Worm (Caenorhabditis elegans): ENCODE measurements around the gene C27F2.6.

Gene C27F2.6

DNA sequence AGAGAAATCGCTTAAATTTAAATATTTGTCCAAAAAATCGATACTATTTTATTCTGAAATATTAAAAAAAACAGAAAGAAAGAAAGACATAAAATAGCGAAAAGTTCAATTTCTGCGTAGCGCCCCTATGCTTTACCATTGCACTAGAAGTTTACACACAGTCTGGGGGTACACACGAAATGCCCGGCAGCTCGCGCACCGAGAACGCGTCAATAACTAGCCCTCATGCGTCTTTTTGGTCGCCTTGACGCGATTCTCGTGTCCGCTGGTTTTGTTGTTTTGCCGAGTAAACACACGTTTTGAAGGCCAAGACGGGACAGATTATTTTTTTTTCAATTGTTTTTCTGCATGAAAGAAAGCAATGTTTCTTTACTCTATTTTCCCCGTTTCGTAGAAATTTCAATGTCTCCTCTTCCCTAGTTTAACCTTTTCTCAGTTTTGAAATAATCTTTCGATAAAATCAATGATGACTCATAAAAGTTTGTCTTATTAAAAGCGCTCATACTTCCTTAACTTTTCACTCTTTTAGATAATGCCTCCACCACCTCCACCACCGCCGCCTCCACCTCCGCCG, 37.9 kb upstream of the C27F2.6 start, which contains the start of gene wip-1:
Gene wip-1 (plus strand): TSS at position 524 of the 574 bp plus-strand sequence.
- TF ChIP-seq aly-1 (tag; optimal IDR thresholded peaks at IDR 0.05) (peak; percentile 56), hmg-4 (GFP tag; optimal IDR thresholded peaks at IDR 0.05) (peak; percentile 95), tra-4 (tag; optimal IDR thresholded peaks at IDR 0.05) (peak; percentile 65), hnd-1 (tag; optimal IDR thresholded peaks at IDR 0.05) (no peak), ceh-13 (GFP tag; optimal IDR thresholded peaks at IDR 0.05) (peak; percentile 22), ceh-36 (tag; optimal IDR thresholded peaks at IDR 0.05) (no peak), pes-1 (GFP tag; IDR thresholded peaks at IDR 0.05) (peak; percentile 77), ama-1 (optimal IDR thresholded peaks at IDR 0.05) (no peak), sea-1 (GFP tag; conservative IDR thresholded peaks at IDR 0.05) (0 out of 2 replicates have a peak, but pooled peaks have one; percentile 35), B0310.2 (tag; optimal IDR thresholded peaks at IDR 0.05) (no peak), tbx-37 (GFP tag; conservative IDR thresholded peaks at IDR 0.05) (peak; percentile 67; the same call in 1 of the 2 replicates), ets-7 (tag; optimal IDR thresholded peaks at IDR 0.05) (peak; percentile 44), tbx-11 (GFP tag; IDR thresholded peaks at IDR 0.05) (peak; percentile 67), F13C5.2 (tag; optimal IDR thresholded peaks at IDR 0.05) (peak; percentile 93), scrt-1 (GFP tag; IDR thresholded peaks at IDR 0.05) (peak; percentile 65), hmbx-1 (tag; optimal IDR thresholded peaks at IDR 0.05) (no peak), flt-1 (GFP tag; IDR thresholded peaks at IDR 0.05) (peak; percentile 75)

DNA sequence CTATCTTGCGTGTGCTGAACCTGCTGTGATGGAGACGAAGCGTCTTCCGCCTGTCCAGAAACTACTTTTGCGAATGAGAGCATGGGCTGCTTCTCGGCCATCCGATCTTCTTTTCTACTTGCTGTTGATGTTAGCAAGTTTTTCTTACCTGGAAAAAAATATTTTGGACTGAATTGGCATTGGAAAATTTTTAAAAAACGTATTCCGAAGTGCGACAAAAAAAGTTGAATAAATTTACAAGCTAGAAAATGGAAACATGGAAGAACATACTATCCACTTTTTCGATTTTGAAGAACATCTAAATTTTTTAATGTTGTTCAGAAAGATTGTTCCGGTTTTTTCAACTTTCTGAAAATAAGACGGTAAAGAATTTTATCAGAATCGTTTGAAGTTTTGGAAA, 37.3 kb upstream of the C27F2.6 start, which contains the start of gene larp-1:
Gene larp-1 (minus strand): TSS at position 101 of the 400 bp plus-strand sequence.
- TF ChIP-seq ets-7 (tag; optimal IDR thresholded peaks at IDR 0.05) = no peak
- TF ChIP-seq hnd-1 (tag; optimal IDR thresholded peaks at IDR 0.05) = no peak
- no peak for TF ChIP-seq scrt-1 (GFP tag; IDR thresholded peaks at IDR 0.05)
- TF ChIP-seq hmbx-1 (tag; optimal IDR thresholded peaks at IDR 0.05) = no peak

DNA sequence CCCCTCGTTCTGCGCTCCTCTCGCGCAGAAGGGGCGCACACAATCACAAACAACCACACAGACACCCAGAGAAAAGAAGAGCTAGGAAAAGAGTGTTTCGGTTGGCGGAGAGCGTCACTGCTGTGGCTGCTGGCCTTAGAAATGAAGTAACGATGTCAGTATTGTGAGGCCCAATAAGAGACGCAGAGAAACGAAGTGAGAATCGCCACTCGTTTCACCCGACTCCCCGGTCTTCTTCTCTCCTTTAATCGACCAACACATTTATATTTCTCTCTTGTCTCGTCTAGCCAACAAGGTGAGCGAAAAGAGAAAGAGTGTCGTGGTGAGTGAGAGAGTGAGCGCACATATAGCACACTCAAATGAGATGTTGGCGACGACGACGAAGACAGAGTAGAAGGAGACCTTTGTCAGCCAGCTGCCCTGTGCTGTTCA, 33.7 kb upstream of the C27F2.6 start:
- peak; percentile 64 for TF ChIP-seq aly-1 (tag; optimal IDR thresholded peaks at IDR 0.05)
- peak; percentile 74 for TF ChIP-seq F13C5.2 (tag; optimal IDR thresholded peaks at IDR 0.05)
- TF ChIP-seq scrt-1 (GFP tag; IDR thresholded peaks at IDR 0.05) = peak; percentile 14; the same call in 1 of the 2 replicates
- no peak for TF ChIP-seq ceh-36 (tag; optimal IDR thresholded peaks at IDR 0.05)
- no peak for TF ChIP-seq flt-1 (GFP tag; IDR thresholded peaks at IDR 0.05)
- TF ChIP-seq tbx-11 (GFP tag; IDR thresholded peaks at IDR 0.05) = 0 out of 2 replicates have a peak, but pooled peaks have one; percentile 3
- TF ChIP-seq ceh-13 (GFP tag; optimal IDR thresholded peaks at IDR 0.05) = no peak
- TF ChIP-seq pes-1 (GFP tag; IDR thresholded peaks at IDR 0.05) = peak; percentile 48; the same call in 1 of the 2 replicates
- TF ChIP-seq hmg-4 (GFP tag; optimal IDR thresholded peaks at IDR 0.05) = peak; percentile 88
- no peak for TF ChIP-seq tbx-37 (GFP tag; conservative IDR thresholded peaks at IDR 0.05)
- 0 out of 2 replicates have a peak, but pooled peaks have one; percentile 39 for TF ChIP-seq sea-1 (GFP tag; conservative IDR thresholded peaks at IDR 0.05)

DNA sequence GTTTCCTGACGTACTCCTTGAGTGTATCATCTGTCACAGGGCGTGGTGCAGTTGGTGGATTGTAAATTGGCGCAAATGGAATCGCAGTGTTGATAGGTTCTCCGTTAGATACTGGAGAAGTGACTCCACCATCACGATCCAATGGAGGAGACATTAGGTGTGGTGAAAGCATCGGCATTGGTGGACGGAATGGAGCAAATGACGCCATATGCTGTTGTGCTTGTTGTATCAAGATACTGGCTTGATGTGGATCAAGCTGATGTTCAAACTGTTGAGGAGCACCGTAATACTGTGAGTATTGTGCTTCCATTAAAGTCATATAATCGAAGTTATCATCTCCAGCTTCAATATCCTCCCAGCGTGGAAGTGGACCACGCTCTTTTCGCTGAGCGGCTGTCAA, 32.2 kb upstream of the C27F2.6 start:
- TF ChIP-seq ama-1 (optimal IDR thresholded peaks at IDR 0.05) = no peak
- no peak for TF ChIP-seq tra-4 (tag; optimal IDR thresholded peaks at IDR 0.05)
- TF ChIP-seq ets-7 (tag; optimal IDR thresholded peaks at IDR 0.05) = no peak
- TF ChIP-seq hmg-4 (GFP tag; optimal IDR thresholded peaks at IDR 0.05) = no peak
- TF ChIP-seq flt-1 (GFP tag; IDR thresholded peaks at IDR 0.05) = no peak
- TF ChIP-seq hmbx-1 (tag; optimal IDR thresholded peaks at IDR 0.05) = no peak
- no peak for TF ChIP-seq tbx-11 (GFP tag; IDR thresholded peaks at IDR 0.05)
- TF ChIP-seq aly-1 (tag; optimal IDR thresholded peaks at IDR 0.05) = no peak
- no peak for TF ChIP-seq sea-1 (GFP tag; conservative IDR thresholded peaks at IDR 0.05)
- TF ChIP-seq F13C5.2 (tag; optimal IDR thresholded peaks at IDR 0.05) = no peak

DNA sequence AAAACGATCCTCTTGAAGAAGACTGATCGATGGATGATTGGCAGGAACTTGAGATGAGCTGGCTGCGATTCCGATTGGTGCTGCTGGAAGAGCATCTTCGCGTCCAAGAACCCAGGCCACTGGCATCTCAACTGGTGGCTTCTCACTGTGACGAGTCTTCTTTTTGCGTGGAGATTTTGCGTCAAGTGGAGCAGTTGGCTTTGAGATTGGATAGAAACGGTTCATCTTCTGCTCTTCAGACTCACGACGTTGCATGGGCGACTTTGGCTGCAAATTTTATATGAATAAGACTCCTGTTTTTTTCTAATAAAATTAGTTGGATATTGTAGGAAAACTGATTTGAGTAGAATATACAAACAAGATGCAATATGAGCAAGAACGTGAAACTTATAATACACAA, 30.5 kb upstream of the C27F2.6 start:
- TF ChIP-seq aly-1 (tag; optimal IDR thresholded peaks at IDR 0.05) (no peak), F13C5.2 (tag; optimal IDR thresholded peaks at IDR 0.05) (no peak)

DNA sequence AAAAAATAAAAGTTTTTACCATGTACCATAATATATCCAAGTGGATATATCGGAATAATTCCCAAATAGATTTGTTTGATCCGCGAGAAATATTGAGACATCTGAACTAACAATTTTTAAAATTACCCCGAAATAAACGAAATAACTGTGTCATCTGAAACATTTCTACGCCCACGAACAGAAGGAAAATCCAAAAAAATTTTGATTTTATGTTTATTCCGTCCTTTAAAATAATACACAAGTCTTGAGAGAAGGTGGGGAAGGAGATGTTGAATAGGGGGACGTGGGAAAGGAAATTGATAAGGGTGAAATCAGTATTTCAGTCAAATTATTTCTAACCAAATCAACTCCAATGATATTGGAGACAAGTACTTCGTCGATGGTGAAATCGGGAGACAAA, 28.5 kb upstream of the C27F2.6 start, which contains the start of gene R144.11:
Gene R144.11 (minus strand): TSS at position 101 of the 400 bp plus-strand sequence.
- TF ChIP-seq tra-4 (tag; optimal IDR thresholded peaks at IDR 0.05) (no peak), aly-1 (tag; optimal IDR thresholded peaks at IDR 0.05) (no peak), hmbx-1 (tag; optimal IDR thresholded peaks at IDR 0.05) (no peak)

DNA sequence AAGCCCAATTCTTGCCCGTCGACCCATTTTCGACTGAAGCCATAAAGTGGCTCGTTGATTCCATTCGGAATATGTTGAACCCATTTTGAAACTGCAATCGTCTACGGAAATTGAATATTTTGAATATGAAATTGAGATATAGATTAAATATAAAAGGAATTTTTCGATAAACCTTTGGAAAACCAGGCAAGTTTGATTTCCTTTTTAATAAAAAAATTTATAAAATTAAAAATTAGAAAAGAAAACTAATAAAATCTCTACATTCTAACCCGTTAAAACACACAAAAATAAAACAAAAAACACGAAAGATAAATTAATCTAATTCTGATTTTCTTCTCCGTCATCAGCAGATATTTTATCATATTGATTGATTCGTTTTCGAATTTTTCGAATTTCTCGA, 26.6 kb upstream of the C27F2.6 start, which contains the start of gene R144.12:
Gene R144.12 (minus strand): TSS at position 101 of the 400 bp plus-strand sequence.
- TF ChIP-seq tbx-37 (GFP tag; conservative IDR thresholded peaks at IDR 0.05) = no peak

DNA sequence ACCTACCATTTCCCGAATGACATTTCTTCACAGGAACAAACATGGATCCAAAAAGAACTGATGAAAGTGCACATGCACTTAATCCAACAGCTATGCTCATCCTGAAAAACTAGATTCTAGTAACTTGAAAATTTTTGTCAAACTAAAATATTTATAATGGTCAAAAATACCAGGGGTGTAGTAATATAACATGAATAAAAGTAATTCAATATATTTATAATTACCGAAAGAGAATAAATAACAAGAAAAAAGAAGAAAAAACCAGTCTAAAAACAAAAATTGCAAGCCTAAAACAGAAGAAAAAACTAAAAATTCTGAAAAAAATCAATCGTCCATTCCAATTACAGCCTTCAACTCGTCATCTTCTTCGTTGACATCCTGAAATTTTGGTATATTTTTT, 24.4 kb upstream of the C27F2.6 start, which contains the start of gene R144.6:
Gene R144.6 (minus strand): TSS at position 101 of the 400 bp plus-strand sequence.
- TF ChIP-seq sea-1 (GFP tag; conservative IDR thresholded peaks at IDR 0.05) (no peak), B0310.2 (tag; optimal IDR thresholded peaks at IDR 0.05) (no peak), ceh-36 (tag; optimal IDR thresholded peaks at IDR 0.05) (no peak), ets-7 (tag; optimal IDR thresholded peaks at IDR 0.05) (no peak), F13C5.2 (tag; optimal IDR thresholded peaks at IDR 0.05) (no peak), scrt-1 (GFP tag; IDR thresholded peaks at IDR 0.05) (no peak), hmbx-1 (tag; optimal IDR thresholded peaks at IDR 0.05) (no peak), tbx-37 (GFP tag; conservative IDR thresholded peaks at IDR 0.05) (no peak), aly-1 (tag; optimal IDR thresholded peaks at IDR 0.05) (no peak)
